Fruit fly (Drosophila melanogaster): ENCODE data around the gene CG6454.

Gene CG6454

DNA sequence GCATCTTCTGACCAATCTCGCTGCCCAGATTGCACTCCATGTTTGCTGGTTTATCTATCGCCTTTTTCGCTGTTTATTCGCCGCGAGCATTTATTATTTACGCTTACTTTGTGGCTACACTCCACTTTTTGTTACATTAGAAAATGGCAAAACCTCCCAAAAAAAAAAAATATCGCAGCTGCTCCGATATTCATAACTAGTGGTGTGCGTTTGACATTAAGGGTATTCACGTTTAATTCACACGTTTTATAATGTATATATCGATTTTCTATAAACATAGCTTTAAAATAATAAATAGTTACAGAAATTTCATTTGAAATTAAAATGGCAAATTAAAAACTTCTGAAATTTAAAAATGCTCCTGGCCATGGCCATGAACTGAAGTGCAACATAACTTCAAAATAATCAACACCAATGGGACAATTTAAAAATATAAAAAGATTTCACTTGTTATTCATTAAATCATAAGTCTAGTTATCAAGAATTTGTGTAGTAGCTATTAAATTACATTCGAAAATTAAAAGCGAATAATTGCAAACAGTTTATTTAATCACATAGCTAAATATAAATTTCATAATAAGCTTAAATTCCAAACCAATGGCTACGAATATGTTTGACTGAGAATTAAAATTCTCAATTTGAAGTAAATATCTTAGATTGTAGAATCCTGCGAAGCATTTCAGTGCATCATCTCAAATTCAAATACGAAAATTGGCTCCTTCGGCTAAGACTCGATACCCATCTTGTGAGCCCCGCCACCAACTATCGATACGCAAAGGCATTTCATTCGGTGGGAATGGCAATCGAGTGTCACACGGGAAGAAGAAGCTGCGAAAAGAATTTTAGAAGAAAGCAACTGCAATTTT lies 30.5 kb upstream of the CG6454 start, which contains the start of the genes Nab2 and BRWD3 (continued):
- no peak for TF ChIP-seq dm (GFP tag; optimal IDR thresholded peaks at IDR 0.05)
- no peak for TF ChIP-seq CG17359 (tag; optimal IDR thresholded peaks at IDR 0.05)
- TF ChIP-seq jing (GFP tag; optimal IDR thresholded peaks at IDR 0.05) = no peak
- no peak for TF ChIP-seq insv (GFP tag; optimal IDR thresholded peaks at IDR 0.05)
- TF ChIP-seq az2 (GFP tag; optimal IDR thresholded peaks at IDR 0.05) = peak; percentile 43
- TF ChIP-seq CkIIα-i1 (GFP tag; IDR thresholded peaks at IDR 0.05) = no peak
- no peak for TF ChIP-seq NK7.1 (GFP tag; optimal IDR thresholded peaks at IDR 0.05)
- no peak for TF ChIP-seq tgo (GFP tag; IDR thresholded peaks at IDR 0.05)
- TF ChIP-seq CG13775 (GFP tag; optimal IDR thresholded peaks at IDR 0.05) = peak; percentile 68
- TF ChIP-seq pan (optimal IDR thresholded peaks at IDR 0.05) = no peak
- TF ChIP-seq pan (GFP tag; optimal IDR thresholded peaks at IDR 0.05 in 1 of 2, IDR thresholded peaks at IDR 0.05 in 1 of 2) = peak in 1 of 2 experiments; percentile 31
- TF ChIP-seq ro (GFP tag; IDR thresholded peaks at IDR 0.05) = 0 out of 2 replicates have a peak, but pooled peaks have one; percentile 13
- TF ChIP-seq BtbVII (GFP tag; optimal IDR thresholded peaks at IDR 0.05) = no peak
- TF ChIP-seq run (tag; optimal IDR thresholded peaks at IDR 0.05) = no peak
- no peak for TF ChIP-seq CG17186 (GFP tag; optimal IDR thresholded peaks at IDR 0.05)
- no peak for TF ChIP-seq abd-A (tag; optimal IDR thresholded peaks at IDR 0.05)
- peak; percentile 34; the same call in 1 of the 2 replicates for TF ChIP-seq CG11247 (GFP tag; IDR thresholded peaks at IDR 0.05)
- no peak for TF ChIP-seq cad (GFP tag; optimal IDR thresholded peaks at IDR 0.05)
- TF ChIP-seq Lhr (GFP tag; optimal IDR thresholded peaks at IDR 0.05) = no peak
- peak; percentile 76 for TF ChIP-seq BEAF-32 (GFP tag; optimal IDR thresholded peaks at IDR 0.05)
- TF ChIP-seq CG8388 (GFP tag; optimal IDR thresholded peaks at IDR 0.05) = no peak
- no peak for TF ChIP-seq CG1647 (GFP tag; optimal IDR thresholded peaks at IDR 0.05)
- TF ChIP-seq CG17328 (GFP tag; IDR thresholded peaks at IDR 0.05) = peak; percentile 49; the same call in 1 of the 2 replicates
- peak; percentile 23 for TF ChIP-seq stwl (tag; optimal IDR thresholded peaks at IDR 0.05)
- no peak for TF ChIP-seq CTCF (GFP tag; optimal IDR thresholded peaks at IDR 0.05)
- TF ChIP-seq eve (GFP tag; optimal IDR thresholded peaks at IDR 0.05) = no peak
- TF ChIP-seq Chrac-16 (GFP tag; optimal IDR thresholded peaks at IDR 0.05) = no peak
- TF ChIP-seq chm (GFP tag; IDR thresholded peaks at IDR 0.05) = no peak
- TF ChIP-seq mam (GFP tag; optimal IDR thresholded peaks at IDR 0.05) = peak; percentile 17
- no peak for TF ChIP-seq grau (tag; optimal IDR thresholded peaks at IDR 0.05)
- TF ChIP-seq Atf-2 (GFP tag; optimal IDR thresholded peaks at IDR 0.05) = no peak
- TF ChIP-seq CG7357 (GFP tag; IDR thresholded peaks at IDR 0.05) = peak; percentile 41; the same call in 1 of the 3 replicates
- TF ChIP-seq D19A (tag; optimal IDR thresholded peaks at IDR 0.05) = no peak
- peak; percentile 43 for TF ChIP-seq ind (GFP tag; optimal IDR thresholded peaks at IDR 0.05)
- no peak for TF ChIP-seq ap (GFP tag; IDR thresholded peaks at IDR 0.05)
- peak; percentile 71 for TF ChIP-seq CG16813 (GFP tag; IDR thresholded peaks at IDR 0.05; ENCODE audit: partially characterized antibody)
- TF ChIP-seq CG13624 (GFP tag; optimal IDR thresholded peaks at IDR 0.05) = no peak
- TF ChIP-seq CG18011 (GFP tag; optimal IDR thresholded peaks at IDR 0.05) = no peak
- TF ChIP-seq corto (GFP tag; optimal IDR thresholded peaks at IDR 0.05) = no peak
- TF ChIP-seq CG9215 (GFP tag; IDR thresholded peaks at IDR 0.05) = no peak; the same call in 1 of the 2 replicates
- no peak for TF ChIP-seq CG3281 (GFP tag; optimal IDR thresholded peaks at IDR 0.05)
- no peak for TF ChIP-seq kah (GFP tag; optimal IDR thresholded peaks at IDR 0.05)
- TF ChIP-seq CG2712 (tag; optimal IDR thresholded peaks at IDR 0.05) = no peak
- TF ChIP-seq tx (GFP tag; optimal IDR thresholded peaks at IDR 0.05) = no peak
- no peak for TF ChIP-seq ERR (GFP tag; optimal IDR thresholded peaks at IDR 0.05)
- TF ChIP-seq Med (GFP tag) = peak; percentile 69
- no peak for TF ChIP-seq hth (optimal IDR thresholded peaks at IDR 0.05)
- TF ChIP-seq Ptx1 (GFP tag; IDR thresholded peaks at IDR 0.05) = peak; percentile 35; the same call in 1 of the 2 replicates
- TF ChIP-seq Asciz (GFP tag; optimal IDR thresholded peaks at IDR 0.05) = no peak
- peak; percentile 28 for TF ChIP-seq zen (tag; optimal IDR thresholded peaks at IDR 0.05)
- TF ChIP-seq CG2202 (tag; optimal IDR thresholded peaks at IDR 0.05) = no peak
